Worm (Caenorhabditis elegans): Measurements from ENCODE around the gene ZK1248.5.

ZK1248.5 gene

ce11 chrII:5841053-5841547 is 30.8 kb downstream of the ZK1248.5 start, which contains the start of gene lec-5 (continued):
- TF ChIP-seq nhr-90 (tag; optimal IDR thresholded peaks at IDR 0.05; ENCODE audit: poor library complexity) (no peak), aly-2 (tag; optimal IDR thresholded peaks at IDR 0.05) (no peak), sptf-1 (tag; optimal IDR thresholded peaks at IDR 0.05) (no peak), C04F5.9 (tag; optimal IDR thresholded peaks at IDR 0.05) (no peak), skn-1 (tag; optimal IDR thresholded peaks at IDR 0.05) (no peak), efl-1 (optimal IDR thresholded peaks at IDR 0.05) (no peak), efl-1 (GFP tag; optimal IDR thresholded peaks at IDR 0.05 in 1 of 2) (no peak), elt-3 (tag; optimal IDR thresholded peaks at IDR 0.05) (no peak), lin-39 (tag; optimal IDR thresholded peaks at IDR 0.05) (no peak), alr-1 (tag; optimal IDR thresholded peaks at IDR 0.05; ENCODE audit: borderline replicate concordance) (no peak), zag-1 (tag; optimal IDR thresholded peaks at IDR 0.05) (no peak), ztf-4 (tag; optimal IDR thresholded peaks at IDR 0.05) (no peak), jun-1 (tag; optimal IDR thresholded peaks at IDR 0.05) (no peak), mep-1 (tag; optimal IDR thresholded peaks at IDR 0.05) (peak; percentile 2), lin-35 (GFP tag; optimal IDR thresholded peaks at IDR 0.05) (no peak), nhr-11 (tag; optimal IDR thresholded peaks at IDR 0.05) (no peak), lir-3 (tag; optimal IDR thresholded peaks at IDR 0.05; ENCODE audit: poor library complexity) (no peak), unc-30 (tag; optimal IDR thresholded peaks at IDR 0.05) (no peak), hlh-17 (GFP tag; optimal IDR thresholded peaks at IDR 0.05; ENCODE audit: borderline replicate concordance) (no peak), ama-1 (optimal IDR thresholded peaks at IDR 0.05) (no peak), dsc-1 (tag; optimal IDR thresholded peaks at IDR 0.05) (peak; percentile 56), unc-62 (GFP tag; optimal IDR thresholded peaks at IDR 0.05) (no peak), elt-2 (tag; optimal IDR thresholded peaks at IDR 0.05) (no peak), pax-3 (tag; optimal IDR thresholded peaks at IDR 0.05) (no peak), efl-3 (GFP tag; optimal IDR thresholded peaks at IDR 0.05) (no peak), unc-98 (GFP tag; IDR thresholded peaks at IDR 0.05) (no peak)

ce11 chrII:5841866-5842265 is 31.6 kb downstream of the ZK1248.5 start, which contains the start of gene nep-25:
Gene nep-25, plus strand, starts transcription at chrII:5842240.
- TF ChIP-seq unc-30 (tag; optimal IDR thresholded peaks at IDR 0.05) (no peak), ets-5 (GFP tag; IDR thresholded peaks at IDR 0.05) (no peak), elt-3 (tag; optimal IDR thresholded peaks at IDR 0.05) (no peak), vab-15 (tag; optimal IDR thresholded peaks at IDR 0.05) (no peak), ces-1 (GFP tag; optimal IDR thresholded peaks at IDR 0.05) (no peak), mdl-1 (tag; optimal IDR thresholded peaks at IDR 0.05) (no peak), lin-13 (GFP tag; optimal IDR thresholded peaks at IDR 0.05) (no peak), sup-37 (GFP tag; optimal IDR thresholded peaks at IDR 0.05) (no peak), lir-3 (tag; optimal IDR thresholded peaks at IDR 0.05; ENCODE audit: poor library complexity) (no peak), ceh-8 (GFP tag; optimal IDR thresholded peaks at IDR 0.05) (no peak), efl-3 (GFP tag; optimal IDR thresholded peaks at IDR 0.05) (no peak), snu-23 (GFP tag; optimal IDR thresholded peaks at IDR 0.05) (no peak), zip-4 (GFP tag; optimal IDR thresholded peaks at IDR 0.05) (no peak)

- peak; percentile 95 for TF ChIP-seq zip-4 (GFP tag; optimal IDR thresholded peaks at IDR 0.05)
- TF ChIP-seq nhr-11 (tag; optimal IDR thresholded peaks at IDR 0.05) = peak; percentile 98
- TF ChIP-seq elt-3 (tag; optimal IDR thresholded peaks at IDR 0.05) = peak in 5 of 6 experiments; percentile 91 to 99 (median 95)
- peak; percentile 93 for TF ChIP-seq vab-15 (tag; optimal IDR thresholded peaks at IDR 0.05)
- TF ChIP-seq elt-2 (tag; optimal IDR thresholded peaks at IDR 0.05) = peak; percentile 100
- TF ChIP-seq sup-37 (GFP tag; optimal IDR thresholded peaks at IDR 0.05) = peak; percentile 99
- TF ChIP-seq fkh-4 (tag; optimal IDR thresholded peaks at IDR 0.05; ENCODE audit: borderline replicate concordance) = peak; percentile 94
- peak; percentile 100 for TF ChIP-seq nhr-47 (tag; optimal IDR thresholded peaks at IDR 0.05)
- TF ChIP-seq lin-14 (GFP tag; optimal IDR thresholded peaks at IDR 0.05) = peak; percentile 99
- peak; percentile 100 for TF ChIP-seq nhr-20 (tag; optimal IDR thresholded peaks at IDR 0.05)
- TF ChIP-seq nhr-90 (tag; optimal IDR thresholded peaks at IDR 0.05; ENCODE audit: poor library complexity) = peak; percentile 100
- peak; percentile 100 for TF ChIP-seq nhr-71 (tag; optimal IDR thresholded peaks at IDR 0.05)
- TF ChIP-seq pax-3 (tag; optimal IDR thresholded peaks at IDR 0.05) = peak; percentile 99
- peak; percentile 98 for TF ChIP-seq ces-1 (GFP tag; optimal IDR thresholded peaks at IDR 0.05)
- peak; percentile 99 for TF ChIP-seq mab-9 (GFP tag; IDR thresholded peaks at IDR 0.05)
- peak; percentile 100 for TF ChIP-seq snpc-4 (tag; optimal IDR thresholded peaks at IDR 0.05)
- peak; percentile 91 for TF ChIP-seq skn-1 (tag; optimal IDR thresholded peaks at IDR 0.05)
- peak; percentile 100 for TF ChIP-seq swsn-7 (tag; optimal IDR thresholded peaks at IDR 0.05)
- peak; percentile 99 for TF ChIP-seq ceh-88 (GFP tag; IDR thresholded peaks at IDR 0.05)
- peak; percentile 86 to 97 for TF ChIP-seq egl-27 (tag; optimal IDR thresholded peaks at IDR 0.05)
- peak; percentile 99 for TF ChIP-seq fkh-10 (GFP tag; optimal IDR thresholded peaks at IDR 0.05)
- TF ChIP-seq ceh-63 (GFP tag; optimal IDR thresholded peaks at IDR 0.05) = peak; percentile 96
- TF ChIP-seq xbp-1 (tag; optimal IDR thresholded peaks at IDR 0.05) = peak; percentile 99
These were observed 34.4 kb downstream of the ZK1248.5 start for ce11 chrII:5844694-5845129.
